Worm (Caenorhabditis elegans) whole organism, L4 larva: ENCODE results near the gene str-9.

Source experiments
- F26F4.8 ChIP-seq: fragments of 200-800 bp; sonication (Bioruptor generic); conservative IDR thresholded peaks from 2 replicates; pipeline ENCODE4 v1.3.6; 2022; ENCODE audit warnings: missing genetic modification characterization, missing compliant biosample characterization
- T20F7.1 ChIP-seq: fragments of 200-800 bp; sonication (Bioruptor generic); optimal IDR thresholded peaks from 2 replicates; lab custom pipeline; 2018; ENCODE audit warnings: mild to moderate bottlenecking, missing genetic modification characterization, missing compliant biosample characterization
- T26A8.4 ChIP-seq: fragments of 200-800 bp; sonication (Bioruptor generic); IDR thresholded peaks from 2 replicates; pipeline ENCODE4 v1.3.6; 2022; ENCODE audit warnings: missing genetic modification characterization, missing compliant biosample characterization
- Y105C5A.15 ChIP-seq: fragments of 200-800 bp; sonication (Bioruptor generic); IDR thresholded peaks from 2 replicates; pipeline ENCODE4 v1.3.6; 2022; ENCODE audit warnings: missing genetic modification characterization, missing compliant biosample characterization
- Y75B8A.6 ChIP-seq: fragments of 200-800 bp; sonication (Bioruptor generic); IDR thresholded peaks from 2 replicates; pipeline ENCODE4 v1.3.6; 2022; ENCODE audit warnings: missing genetic modification reagents, missing genetic modification characterization, missing compliant biosample characterization
- ZK546.5 ChIP-seq, 2 experiments: sonication (generic microtip); optimal IDR thresholded peaks; 2 replicates each; lab custom pipeline; 2017; ENCODE audit warnings: missing biosample characterization in 2 of 2, missing genetic modification characterization in 2 of 2
- arid-1 ChIP-seq: fragments of 200-800 bp; sonication (Bioruptor generic); conservative IDR thresholded peaks from 2 replicates; pipeline ENCODE4 v1.3.6; 2022; ENCODE audit warnings: missing genetic modification reagents, missing genetic modification characterization, missing compliant biosample characterization
- ceh-82 ChIP-seq: sonication (generic microtip); optimal IDR thresholded peaks from 2 replicates; lab custom pipeline; 2017; ENCODE audit warnings: missing biosample characterization, missing genetic modification characterization
- daf-16 ChIP-seq, 3 experiments: sonication (generic microtip); optimal IDR thresholded peaks; 2 replicates each; lab custom pipeline; 2016 to 2017; ENCODE audit warnings: missing genetic modification characterization in 3 of 3, missing genetic modification reagents in 3 of 3, mild to moderate bottlenecking in 2 of 3, missing compliant biosample characterization in 2 of 3, missing biosample characterization in 1 of 3, moderate library complexity in 1 of 3
- dpl-1 ChIP-seq: fragments of 150-350 bp; optimal IDR thresholded peaks from 2 replicates; lab custom pipeline; 2014; ENCODE audit warnings: missing biosample characterization, missing genetic modification reagents, missing genetic modification characterization
- duxl-1 ChIP-seq: sonication (generic microtip); optimal IDR thresholded peaks from 2 replicates; lab custom pipeline; 2016; ENCODE audit warnings: mild to moderate bottlenecking, missing genetic modification characterization, moderate library complexity, missing compliant biosample characterization; ENCODE audit not compliant: poor library complexity
- dve-1 ChIP-seq: sonication (generic microtip); optimal IDR thresholded peaks from 2 replicates; lab custom pipeline; 2017; ENCODE audit warnings: antibody characterized with exemption, mild to moderate bottlenecking, missing genetic modification characterization, missing compliant biosample characterization; ENCODE audit not compliant: insufficient read depth
- gei-8 ChIP-seq: fragments of 200-800 bp; sonication (Bioruptor generic); optimal IDR thresholded peaks from 2 replicates; lab custom pipeline; 2018; ENCODE audit warnings: mild to moderate bottlenecking, missing genetic modification characterization, missing compliant biosample characterization
- hlh-30 ChIP-seq: sonication (generic microtip); optimal IDR thresholded peaks from 2 replicates; lab custom pipeline; 2017; ENCODE audit warnings: antibody characterized with exemption, mild to moderate bottlenecking, missing genetic modification characterization, missing compliant biosample characterization; ENCODE audit not compliant: insufficient read depth
- lin-15B ChIP-seq: fragments of 150-350 bp; sonication (generic microtip); optimal IDR thresholded peaks from 3 replicates; lab custom pipeline; 2014; ENCODE audit warnings: missing biosample characterization, missing genetic modification characterization
- lin-38 ChIP-seq: fragments of 200-800 bp; sonication (Bioruptor generic); IDR thresholded peaks from 2 replicates; pipeline ENCODE4 v1.3.6; 2022; ENCODE audit warnings: missing genetic modification reagents, missing genetic modification characterization, missing compliant biosample characterization
- mdl-1 ChIP-seq, 2 experiments: fragments of 150-350 bp in 1 of 2; sonication (generic microtip) in 1 of 2; optimal IDR thresholded peaks; 2 replicates each; lab custom pipeline; 2014 to 2017; ENCODE audit warnings: missing biosample characterization in 2 of 2, missing genetic modification characterization in 2 of 2
- mdt-29 ChIP-seq: fragments of 200-800 bp; sonication (Bioruptor generic); IDR thresholded peaks from 2 replicates; pipeline ENCODE4 v1.3.6; 2022; ENCODE audit warnings: missing genetic modification reagents, missing genetic modification characterization, missing compliant biosample characterization
- mep-1 ChIP-seq: fragments of 150-350 bp; sonication (generic microtip); optimal IDR thresholded peaks from 3 replicates; lab custom pipeline; 2014; ENCODE audit warnings: missing biosample characterization, missing genetic modification characterization
- mxl-3 ChIP-seq: fragments of 200-800 bp; sonication (Bioruptor generic); optimal IDR thresholded peaks from 2 replicates; lab custom pipeline; 2018; ENCODE audit warnings: mild to moderate bottlenecking, missing genetic modification characterization, missing compliant biosample characterization
- nhr-10 ChIP-seq: fragments of 150-350 bp; optimal IDR thresholded peaks from 2 replicates; lab custom pipeline; 2014; ENCODE audit warnings: missing biosample characterization, missing genetic modification characterization
- nhr-111 ChIP-seq: fragments of 200-800 bp; sonication (Bioruptor generic); optimal IDR thresholded peaks from 2 replicates; lab custom pipeline; 2018; ENCODE audit warnings: mild to moderate bottlenecking, missing genetic modification characterization, missing compliant biosample characterization
- nhr-237 ChIP-seq: sonication (generic microtip); optimal IDR thresholded peaks from 2 replicates; lab custom pipeline; 2017; ENCODE audit warnings: missing biosample characterization, missing genetic modification characterization
- nhr-76 ChIP-seq: fragments of 150-350 bp; optimal IDR thresholded peaks from 2 replicates; lab custom pipeline; 2014; ENCODE audit warnings: missing biosample characterization, missing genetic modification characterization
- snpc-1.2 ChIP-seq: fragments of 200-800 bp; sonication (Bioruptor generic); IDR thresholded peaks from 2 replicates; pipeline ENCODE4 v1.3.6; 2022; ENCODE audit warnings: missing genetic modification reagents, missing genetic modification characterization, missing compliant biosample characterization
- tra-1 ChIP-seq: fragments of 200-800 bp; sonication (Bioruptor generic); IDR thresholded peaks from 2 replicates; pipeline ENCODE4 v1.3.6; 2022; ENCODE audit warnings: missing genetic modification reagents, missing genetic modification characterization, missing compliant biosample characterization
- unc-39 ChIP-seq: sonication (generic microtip); optimal IDR thresholded peaks from 2 replicates; lab custom pipeline; 2017; ENCODE audit warnings: missing biosample characterization, missing genetic modification characterization
- unc-62 ChIP-seq, 3 experiments: fragments of 150-350 bp in 1 of 3; sonication (generic microtip); optimal IDR thresholded peaks in 2 of 3; peaks in 1 of 3; 1 replicate in 1 of 3; 2 replicates in 2 of 3; lab custom pipeline; 2014 to 2017; ENCODE audit warnings: missing biosample characterization in 3 of 3, missing genetic modification characterization in 3 of 3, missing genetic modification reagents in 3 of 3, missing genotype in 1 of 3
- zag-1 ChIP-seq: fragments of 150-350 bp; optimal IDR thresholded peaks from 2 replicates; lab custom pipeline; 2014; ENCODE audit warnings: missing biosample characterization, missing genetic modification characterization
- zfp-2 ChIP-seq: sonication (generic microtip); optimal IDR thresholded peaks from 2 replicates; lab custom pipeline; 2016; ENCODE audit warnings: mild to moderate bottlenecking, missing genetic modification characterization, missing compliant biosample characterization
- ztf-11 ChIP-seq: fragments of 150-350 bp; optimal IDR thresholded peaks from 2 replicates; lab custom pipeline; 2014; ENCODE audit warnings: missing biosample characterization, missing genetic modification characterization
- ztf-7 ChIP-seq: fragments of 150-350 bp; optimal IDR thresholded peaks from 2 replicates; lab custom pipeline; 2014; ENCODE audit warnings: missing biosample characterization, missing genetic modification characterization

Gene str-9

ce11 chrV:15758449-15758848, at the start of gene str-9:
str-9 (plus strand) TSS chrV:15758749.
- TF ChIP-seq zag-1 (tag; lab: Kevin White, UChicago) = no peak
- TF ChIP-seq zfp-2 (tag; lab: Kevin White, UChicago) = no peak
- TF ChIP-seq T26A8.4 = no peak
- TF ChIP-seq Y75B8A.6 (GFP tag; lab: Robert Waterston, UW) = no peak
- TF ChIP-seq ceh-82 (tag; lab: Kevin White, UChicago) = no peak

DNA sequence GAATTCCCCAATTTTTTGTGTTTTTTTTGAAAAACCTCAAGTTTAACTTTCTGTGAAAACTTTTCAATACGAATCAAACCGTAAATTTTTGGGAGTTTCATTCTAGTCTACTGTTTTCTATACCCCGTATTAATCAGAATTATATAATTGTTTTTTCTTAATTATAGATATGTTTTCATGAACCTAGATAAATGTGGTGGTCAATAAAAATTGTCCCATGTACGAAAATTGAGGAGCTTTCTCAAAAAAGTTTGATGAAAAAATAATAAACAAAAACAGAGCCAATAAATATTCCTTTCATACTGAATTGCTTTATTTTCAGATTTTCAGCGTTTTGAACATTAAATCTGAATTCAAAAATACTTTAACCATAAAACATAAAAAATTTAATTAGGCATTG, 48.1 kb upstream of the str-9 start, which contains the start of gene Y6E2A.1:
Gene Y6E2A.1 (minus strand): TSS at position 101 of the 400 bp plus-strand sequence.
- TF ChIP-seq ZK546.5 (tag; optimal IDR thresholded peaks at IDR 0.05; lab: Kevin White, UChicago) (no peak), lin-38 (no peak), snpc-1.2 (GFP tag; lab: Robert Waterston, UW) (no peak)

- no peak for TF ChIP-seq ztf-11 (tag; lab: Kevin White, UChicago)
- no peak for TF ChIP-seq unc-39 (tag; lab: Kevin White, UChicago)
- TF ChIP-seq nhr-237 (tag; lab: Kevin White, UChicago) = no peak
- no peak for TF ChIP-seq nhr-76
- no peak for TF ChIP-seq gei-8 (GFP tag; lab: Kevin White, UChicago)
- TF ChIP-seq tra-1 = no peak
- TF ChIP-seq arid-1 (GFP tag; lab: Robert Waterston, UW) = no peak
- no peak for TF ChIP-seq Y105C5A.15
Measured at ce11 chrV:15711898-15712297, 46.7 kb upstream of the str-9 start, which contains the start of gene str-101. str-101 (minus strand) TSS chrV:15711998.

ce11 chrV:15712385-15712784, 46.2 kb upstream of the str-9 start:
- TF ChIP-seq hlh-30 (peak; percentile 39), nhr-76 (no peak), ztf-7 (tag; lab: Kevin White, UChicago) (no peak), dve-1 (tag; lab: Kevin White, UChicago) (peak; percentile 66), daf-16 (GFP tag; optimal IDR thresholded peaks at IDR 0.05; lab: Kevin White, UChicago) (no peak), daf-16 (tag; optimal IDR thresholded peaks at IDR 0.05; lab: Kevin White, UChicago) (peak; percentile 84)

ce11 chrV:15715636-15716035, 42.9 kb upstream of the str-9 start:
- TF ChIP-seq mdl-1 (tag; optimal IDR thresholded peaks at IDR 0.05; lab: Kevin White, UChicago) (peak in 1 of 2 experiments; percentile 11), dve-1 (tag; lab: Kevin White, UChicago) (peak; percentile 27), F26F4.8 (GFP tag; lab: Robert Waterston, UW) (no peak), unc-62 (GFP tag; optimal IDR thresholded peaks at IDR 0.05 in 1 of 2; lab: Kevin White, UChicago) (peak in 1 of 2 experiments; percentile 54), unc-62 (tag; optimal IDR thresholded peaks at IDR 0.05; lab: Kevin White, UChicago) (no peak), dpl-1 (GFP tag; lab: Kevin White, UChicago) (no peak), Y75B8A.6 (GFP tag; lab: Robert Waterston, UW) (no peak), daf-16 (GFP tag; optimal IDR thresholded peaks at IDR 0.05; lab: Kevin White, UChicago) (peak in 1 of 2 experiments; percentile 83), daf-16 (tag; optimal IDR thresholded peaks at IDR 0.05; lab: Kevin White, UChicago) (peak; percentile 94), lin-15B (tag; lab: Kevin White, UChicago) (no peak)

- no peak for TF ChIP-seq duxl-1 (tag; lab: Kevin White, UChicago)
- no peak for TF ChIP-seq mxl-3
- no peak for TF ChIP-seq nhr-10 (tag; lab: Kevin White, UChicago)
- TF ChIP-seq mdt-29 (GFP tag; lab: Robert Waterston, UW) = no peak
- no peak for TF ChIP-seq daf-16 (GFP tag; optimal IDR thresholded peaks at IDR 0.05; lab: Kevin White, UChicago)
- TF ChIP-seq daf-16 (tag; optimal IDR thresholded peaks at IDR 0.05; lab: Kevin White, UChicago) = no peak
- no peak for TF ChIP-seq nhr-111 (GFP tag; lab: Kevin White, UChicago)
- TF ChIP-seq T20F7.1 (GFP tag; lab: Kevin White, UChicago) = no peak
- TF ChIP-seq dve-1 (tag; lab: Kevin White, UChicago) = no peak
- TF ChIP-seq ZK546.5 (tag; optimal IDR thresholded peaks at IDR 0.05; lab: Kevin White, UChicago) = no peak
- TF ChIP-seq mep-1 (tag; lab: Kevin White, UChicago) = no peak
Measured at ce11 chrV:15716679-15717078, 41.9 kb upstream of the str-9 start, which contains the start of gene Y6E2A.4. Y6E2A.4 (minus strand) TSS chrV:15716779.
